Fruit fly (Drosophila melanogaster) whole organism, wandering third instar larva: Measurements from ENCODE around the gene Mulk.

Experiments
- Abd-B ChIP-seq: fragments of >200 bp; optimal IDR thresholded peaks from 2 replicates; lab custom pipeline; 2017; ENCODE audit warnings: missing biosample characterization, missing genetic modification characterization
- CG32264 ChIP-seq: fragments of 200-800 bp; sonication (Bioruptor generic); optimal IDR thresholded peaks from 2 replicates; lab custom pipeline; 2016; ENCODE audit warnings: missing biosample characterization, missing genetic modification characterization
- CG9705 ChIP-seq: fragments of 200-800 bp; sonication (Bioruptor generic); optimal IDR thresholded peaks from 2 replicates; lab custom pipeline; 2018; ENCODE audit warnings: missing biosample characterization, mild to moderate bottlenecking, missing genetic modification characterization
- Hr83 ChIP-seq: fragments of 200-300 bp; sonication (Bioruptor generic); optimal IDR thresholded peaks from 2 replicates; lab custom pipeline; 2016; ENCODE audit warnings: missing biosample characterization, mild to moderate bottlenecking, missing genetic modification characterization, moderate library complexity; ENCODE audit not compliant: poor library complexity, severe bottlenecking
- Myc ChIP-seq: fragments of >200 bp; optimal IDR thresholded peaks from 2 replicates; lab custom pipeline; 2017
- N ChIP-seq: fragments of >200 bp; optimal IDR thresholded peaks from 2 replicates; lab custom pipeline; 2018; ENCODE audit warnings: missing biosample characterization, missing external identifiers, missing genetic modification characterization
- brk ChIP-seq: fragments of 200-800 bp; sonication (Bioruptor generic); optimal IDR thresholded peaks from 2 replicates; lab custom pipeline; 2016; ENCODE audit warnings: missing biosample characterization, mild to moderate bottlenecking, missing genetic modification characterization
- psq ChIP-seq: fragments of 200-800 bp; sonication (Bioruptor generic); optimal IDR thresholded peaks from 3 replicates; lab custom pipeline; 2017; ENCODE audit warnings: missing biosample characterization, mild to moderate bottlenecking, missing genetic modification characterization, moderate library complexity
- tai ChIP-seq: sonication (Bioruptor generic); optimal IDR thresholded peaks from 2 replicates; lab custom pipeline; 2016; ENCODE audit warnings: missing biosample characterization, missing genetic modification characterization
- woc ChIP-seq: sonication (Bioruptor generic); optimal IDR thresholded peaks from 2 replicates; lab custom pipeline; 2016; ENCODE audit warnings: missing biosample characterization, mild to moderate bottlenecking, missing genetic modification characterization

Gene Mulk

DNA sequence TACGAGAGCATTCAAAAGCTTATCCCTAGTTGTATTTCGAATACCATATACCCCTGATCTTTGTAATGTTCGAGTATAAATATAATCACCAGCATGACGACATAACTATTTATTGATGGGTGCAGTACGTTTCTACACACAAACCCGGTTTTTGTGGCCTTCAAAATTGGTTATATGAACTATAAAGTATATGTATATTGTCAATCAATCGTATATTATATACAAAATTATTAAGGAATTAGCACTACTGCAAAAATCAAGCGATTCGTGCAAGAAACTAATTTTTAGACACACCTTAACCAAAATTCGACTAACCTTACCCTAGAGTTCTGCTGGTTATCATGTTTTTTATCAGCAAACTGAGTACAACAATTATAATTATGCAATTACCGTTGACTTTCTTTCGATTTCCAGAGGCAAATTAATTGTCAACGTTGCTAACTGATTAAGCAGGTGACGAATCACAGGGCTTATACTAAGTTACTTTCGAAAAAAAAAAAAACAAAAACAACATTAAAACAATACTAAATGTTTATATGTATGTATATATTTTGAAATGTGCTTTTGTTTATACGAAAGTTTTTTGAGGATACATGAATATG lies 50.4 kb downstream of the Mulk start:
- TF ChIP-seq Hr83 (GFP tag; lab: Kevin White, UChicago) (no peak), N (GFP tag; lab: Kevin White, UChicago) (no peak), Myc (no peak), CG32264 (GFP tag; lab: Kevin White, UChicago) (no peak), psq (GFP tag; lab: Kevin White, UChicago) (no peak), Abd-B (GFP tag; lab: Kevin White, UChicago) (no peak), brk (GFP tag; lab: Kevin White, UChicago) (no peak), tai (GFP tag; lab: Kevin White, UChicago) (no peak), CG9705 (GFP tag; lab: Kevin White, UChicago) (no peak), woc (no peak)
